Fruit fly (Drosophila melanogaster): Measurements from ENCODE around the gene CG4393.

The CG4393 gene

dm6 chr3R:23384591-23385260 lies at the start of gene CG4393:
Gene CG4393, minus strand, starts transcription at chr3R:23384777.
- TF ChIP-seq sv (GFP tag; optimal IDR thresholded peaks at IDR 0.05) (no peak), ey (GFP tag; optimal IDR thresholded peaks at IDR 0.05) (no peak), foxo (GFP tag; optimal IDR thresholded peaks at IDR 0.05) (no peak), Dif (GFP tag; optimal IDR thresholded peaks at IDR 0.05; ENCODE audit: partially characterized antibody) (no peak), tai (GFP tag; optimal IDR thresholded peaks at IDR 0.05) (no peak), CG32264 (GFP tag; optimal IDR thresholded peaks at IDR 0.05) (no peak), sage (GFP tag; optimal IDR thresholded peaks at IDR 0.05) (no peak), rgr (GFP tag; optimal IDR thresholded peaks at IDR 0.05) (no peak), Myc (optimal IDR thresholded peaks at IDR 0.05) (no peak), Mio (GFP tag; optimal IDR thresholded peaks at IDR 0.05) (no peak), h (GFP tag; optimal IDR thresholded peaks at IDR 0.05) (no peak), dsf (GFP tag; optimal IDR thresholded peaks at IDR 0.05; ENCODE audit: borderline replicate concordance) (no peak), Sp1 (GFP tag; optimal IDR thresholded peaks at IDR 0.05) (no peak), usp (GFP tag; optimal IDR thresholded peaks at IDR 0.05) (no peak), N (GFP tag; optimal IDR thresholded peaks at IDR 0.05) (no peak), dl (GFP tag; optimal IDR thresholded peaks at IDR 0.05; ENCODE audit: insufficient read depth in 1 of 2, partially characterized antibody in 2 of 2) (no peak), fru (GFP tag; optimal IDR thresholded peaks at IDR 0.05) (no peak), Hnf4 (GFP tag; optimal IDR thresholded peaks at IDR 0.05) (no peak), CrebA (GFP tag; optimal IDR thresholded peaks at IDR 0.05; ENCODE audit: borderline replicate concordance) (no peak), Rel (GFP tag; optimal IDR thresholded peaks at IDR 0.05) (no peak), Rel (tag; optimal IDR thresholded peaks at IDR 0.05) (no peak)

- TF ChIP-seq foxo (GFP tag; optimal IDR thresholded peaks at IDR 0.05) (no peak), OdsH (GFP tag; optimal IDR thresholded peaks at IDR 0.05) (no peak), rgr (GFP tag; optimal IDR thresholded peaks at IDR 0.05) (no peak), CrebA (GFP tag; optimal IDR thresholded peaks at IDR 0.05; ENCODE audit: borderline replicate concordance) (no peak), pan (optimal IDR thresholded peaks at IDR 0.05) (no peak), Hnf4 (GFP tag; optimal IDR thresholded peaks at IDR 0.05) (no peak), Myc (optimal IDR thresholded peaks at IDR 0.05) (no peak), Jra (GFP tag; optimal IDR thresholded peaks at IDR 0.05) (no peak), Dfd (GFP tag; optimal IDR thresholded peaks at IDR 0.05) (no peak), HLH106 (tag; optimal IDR thresholded peaks at IDR 0.05) (no peak), br (GFP tag; optimal IDR thresholded peaks at IDR 0.05) (no peak), usp (GFP tag; optimal IDR thresholded peaks at IDR 0.05) (no peak), ey (GFP tag; optimal IDR thresholded peaks at IDR 0.05) (no peak), h (GFP tag; optimal IDR thresholded peaks at IDR 0.05) (no peak), dl (GFP tag; optimal IDR thresholded peaks at IDR 0.05; ENCODE audit: insufficient read depth in 1 of 2, partially characterized antibody in 2 of 2) (no peak)
These were observed 46.8 kb upstream of the CG4393 start for dm6 chr3R:23431355-23431754.

- TF ChIP-seq Abd-B (GFP tag; optimal IDR thresholded peaks at IDR 0.05) (no peak), Hr78 (GFP tag; optimal IDR thresholded peaks at IDR 0.05) (no peak), usp (GFP tag; optimal IDR thresholded peaks at IDR 0.05) (no peak), OdsH (GFP tag; optimal IDR thresholded peaks at IDR 0.05) (no peak), foxo (GFP tag; optimal IDR thresholded peaks at IDR 0.05) (no peak), GATAd (GFP tag; optimal IDR thresholded peaks at IDR 0.05) (no peak), pan (optimal IDR thresholded peaks at IDR 0.05) (no peak), dmrt93B (GFP tag; optimal IDR thresholded peaks at IDR 0.05) (no peak), Vsx2 (GFP tag; optimal IDR thresholded peaks at IDR 0.05; ENCODE audit: partially characterized antibody) (no peak), brk (GFP tag; optimal IDR thresholded peaks at IDR 0.05) (no peak), Dif (GFP tag; optimal IDR thresholded peaks at IDR 0.05; ENCODE audit: partially characterized antibody) (no peak), h (GFP tag; optimal IDR thresholded peaks at IDR 0.05) (no peak), ey (GFP tag; optimal IDR thresholded peaks at IDR 0.05) (no peak), fru (GFP tag; optimal IDR thresholded peaks at IDR 0.05) (no peak)
These were observed 41.4 kb upstream of the CG4393 start, which contains the start of gene CG43694 for dm6 chr3R:23425929-23426328. Gene CG43694, minus strand, starts transcription at chr3R:23426029.

- TF ChIP-seq br (GFP tag; optimal IDR thresholded peaks at IDR 0.05) = no peak
- TF ChIP-seq Abd-B (GFP tag; optimal IDR thresholded peaks at IDR 0.05) = no peak
- no peak for TF ChIP-seq tai (GFP tag; optimal IDR thresholded peaks at IDR 0.05)
- peak; percentile 30 for TF ChIP-seq HLH106 (tag; optimal IDR thresholded peaks at IDR 0.05)
- no peak for TF ChIP-seq rgr (GFP tag; optimal IDR thresholded peaks at IDR 0.05)
- no peak for TF ChIP-seq jim (GFP tag; optimal IDR thresholded peaks at IDR 0.05)
- TF ChIP-seq Dfd (GFP tag; optimal IDR thresholded peaks at IDR 0.05) = no peak
- no peak for TF ChIP-seq dsf (GFP tag; optimal IDR thresholded peaks at IDR 0.05; ENCODE audit: borderline replicate concordance)
- no peak for TF ChIP-seq Rel (GFP tag; optimal IDR thresholded peaks at IDR 0.05)
- TF ChIP-seq Rel (tag; optimal IDR thresholded peaks at IDR 0.05) = no peak
- TF ChIP-seq woc (GFP tag; optimal IDR thresholded peaks at IDR 0.05) = peak; percentile 58
- no peak for TF ChIP-seq CrebA (GFP tag; optimal IDR thresholded peaks at IDR 0.05; ENCODE audit: borderline replicate concordance)
- TF ChIP-seq Hr83 (GFP tag; optimal IDR thresholded peaks at IDR 0.05; ENCODE audit: poor library complexity, severe bottlenecking) = no peak
- peak; percentile 4 for TF ChIP-seq ey (GFP tag; optimal IDR thresholded peaks at IDR 0.05)
- peak; percentile 53 for TF ChIP-seq fru (GFP tag; optimal IDR thresholded peaks at IDR 0.05)
- no peak for TF ChIP-seq Myc (optimal IDR thresholded peaks at IDR 0.05)
- no peak for TF ChIP-seq pan (optimal IDR thresholded peaks at IDR 0.05)
- peak; percentile 36 for TF ChIP-seq Sp1 (GFP tag; optimal IDR thresholded peaks at IDR 0.05)
- TF ChIP-seq psq (GFP tag; optimal IDR thresholded peaks at IDR 0.05) = no peak
- peak; percentile 18 for TF ChIP-seq h (GFP tag; optimal IDR thresholded peaks at IDR 0.05)
- no peak for TF ChIP-seq N (GFP tag; optimal IDR thresholded peaks at IDR 0.05)
- no peak for TF ChIP-seq usp (GFP tag; optimal IDR thresholded peaks at IDR 0.05)
- no peak for TF ChIP-seq CG32264 (GFP tag; optimal IDR thresholded peaks at IDR 0.05)
- no peak for TF ChIP-seq Dif (GFP tag; optimal IDR thresholded peaks at IDR 0.05; ENCODE audit: partially characterized antibody)
These were observed 40.5 kb upstream of the CG4393 start for dm6 chr3R:23425107-23425506.

Data from whole organism, wandering third instar larva.